Worm (Caenorhabditis elegans) whole organism, early embryonic: ENCODE measurements around the gene C14B1.2.
A peak's percentile ranks its signal among the peaks of the same experiment; 100 is the strongest.

Experiments used
- B0310.2 ChIP-seq: sonication (generic microtip); optimal IDR thresholded peaks from 2 replicates; lab custom pipeline; 2016; ENCODE audit warnings: mild to moderate bottlenecking, missing genetic modification characterization, missing compliant biosample characterization
- F13C5.2 ChIP-seq: sonication (generic microtip); optimal IDR thresholded peaks from 2 replicates; lab custom pipeline; 2017; ENCODE audit warnings: mild to moderate bottlenecking, missing genetic modification characterization, inconsistent platforms, missing compliant biosample characterization
- aly-1 ChIP-seq: sonication (generic microtip); optimal IDR thresholded peaks from 2 replicates; lab custom pipeline; 2016; ENCODE audit warnings: missing genetic modification characterization, missing compliant biosample characterization
- ama-1 ChIP-seq: fragments of 150-350 bp; optimal IDR thresholded peaks from 2 replicates; lab custom pipeline; 2014
- ceh-13 ChIP-seq: fragments of 200-800 bp; sonication (Bioruptor generic); optimal IDR thresholded peaks from 2 replicates; lab custom pipeline; 2018; ENCODE audit warnings: mild to moderate bottlenecking, missing genetic modification characterization, missing compliant biosample characterization
- ceh-36 ChIP-seq: sonication (generic microtip); optimal IDR thresholded peaks from 2 replicates; lab custom pipeline; 2016; ENCODE audit warnings: missing genetic modification characterization, inconsistent platforms, missing compliant biosample characterization
- ets-7 ChIP-seq: sonication (generic microtip); optimal IDR thresholded peaks from 2 replicates; lab custom pipeline; 2016; ENCODE audit warnings: missing genotype, missing genetic modification characterization, missing compliant biosample characterization
- flt-1 ChIP-seq: fragments of 200-800 bp; sonication (Bioruptor generic); IDR thresholded peaks from 2 replicates; pipeline ENCODE4 v1.3.6; 2022; ENCODE audit warnings: missing genetic modification characterization, missing compliant biosample characterization
- hmbx-1 ChIP-seq: sonication (generic microtip); optimal IDR thresholded peaks from 2 replicates; lab custom pipeline; 2016; ENCODE audit warnings: mild to moderate bottlenecking, missing genetic modification characterization, missing compliant biosample characterization
- hmg-4 ChIP-seq: fragments of 200-800 bp; sonication (Bioruptor generic); optimal IDR thresholded peaks from 2 replicates; lab custom pipeline; 2018; ENCODE audit warnings: mild to moderate bottlenecking, missing genetic modification characterization, missing compliant biosample characterization
- hnd-1 ChIP-seq: sonication (generic microtip); optimal IDR thresholded peaks from 2 replicates; lab custom pipeline; 2016; ENCODE audit warnings: missing genetic modification characterization, missing compliant biosample characterization
- pes-1 ChIP-seq: fragments of 200-800 bp; sonication (Bioruptor generic); IDR thresholded peaks from 2 replicates; pipeline ENCODE4 v1.3.6; 2022; ENCODE audit warnings: missing genetic modification reagents, missing genetic modification characterization, missing compliant biosample characterization
- scrt-1 ChIP-seq: fragments of 200-800 bp; sonication (Bioruptor generic); IDR thresholded peaks from 2 replicates; pipeline ENCODE4 v1.3.6; 2022; ENCODE audit warnings: missing genetic modification characterization, missing compliant biosample characterization
- sea-1 ChIP-seq: fragments of 200-800 bp; sonication (Bioruptor generic); conservative IDR thresholded peaks from 2 replicates; pipeline ENCODE4 v1.3.6; 2022; ENCODE audit warnings: missing genetic modification characterization, missing compliant biosample characterization
- tbx-11 ChIP-seq: fragments of 200-800 bp; sonication (Bioruptor generic); IDR thresholded peaks from 2 replicates; pipeline ENCODE4 v1.3.6; 2022; ENCODE audit warnings: missing genetic modification characterization, missing compliant biosample characterization
- tbx-37 ChIP-seq: fragments of 200-800 bp; sonication (Bioruptor generic); conservative IDR thresholded peaks from 2 replicates; pipeline ENCODE4 v1.3.6; 2022; ENCODE audit warnings: missing genetic modification reagents, missing genetic modification characterization, missing compliant biosample characterization
- tra-4 ChIP-seq: sonication (generic microtip); optimal IDR thresholded peaks from 2 replicates; lab custom pipeline; 2017; ENCODE audit warnings: missing genetic modification characterization, missing compliant biosample characterization

Gene C14B1.2

ce11 chrIII:3674149-3674548 is 27.9 kb upstream of the C14B1.2 start:
- TF ChIP-seq hmbx-1 (tag; lab: Kevin White, UChicago) (no peak), ets-7 (tag; lab: Kevin White, UChicago) (no peak), flt-1 (GFP tag; lab: Robert Waterston, UW) (no peak)

DNA sequence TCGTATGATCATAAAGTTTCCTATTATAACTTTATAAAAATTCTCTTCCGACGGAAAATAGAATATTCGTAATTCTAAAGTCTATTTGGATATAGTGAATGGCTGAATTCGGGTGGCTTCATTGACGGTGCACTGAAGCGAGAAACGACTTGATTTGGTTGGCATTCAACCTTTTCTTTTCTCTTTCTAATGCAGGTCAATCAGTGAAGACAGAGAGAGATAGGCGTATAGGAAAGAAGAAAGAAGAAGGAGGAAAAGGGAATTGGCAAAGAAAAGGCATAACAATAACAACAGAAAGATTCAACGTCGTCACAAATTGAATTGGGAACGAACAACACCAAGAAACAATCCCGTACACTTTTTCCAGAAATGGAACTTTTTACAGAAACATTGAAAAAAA is 26.6 kb upstream of the C14B1.2 start:
- TF ChIP-seq tbx-11 = no peak
- TF ChIP-seq ceh-36 (tag; lab: Kevin White, UChicago) = no peak
- no peak for TF ChIP-seq ets-7 (tag; lab: Kevin White, UChicago)
- TF ChIP-seq tra-4 = no peak
- TF ChIP-seq F13C5.2 (tag; lab: Kevin White, UChicago) = no peak

DNA sequence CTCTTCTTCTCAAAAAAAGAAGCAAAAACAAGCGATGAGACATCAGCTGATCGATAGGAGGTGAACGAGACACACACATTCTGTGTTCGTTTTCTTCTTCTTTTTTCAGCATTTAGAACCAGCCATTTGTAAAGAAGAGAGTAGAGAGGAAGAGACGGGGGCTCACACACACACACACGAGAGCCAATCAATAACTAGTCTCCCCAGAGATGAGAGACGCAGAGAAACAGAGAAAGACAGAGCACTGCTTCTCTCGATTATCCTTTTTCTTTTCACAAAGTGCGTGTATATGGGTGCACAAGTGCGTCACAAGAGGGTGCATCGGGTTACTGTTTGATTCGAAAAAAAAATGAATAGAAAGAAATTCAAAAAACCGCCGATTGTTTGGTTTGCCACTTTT is 24.7 kb upstream of the C14B1.2 start:
- TF ChIP-seq tbx-11 = no peak
- no peak for TF ChIP-seq B0310.2 (tag; lab: Kevin White, UChicago)
- no peak for TF ChIP-seq ceh-13 (GFP tag; lab: Kevin White, UChicago)
- TF ChIP-seq hmbx-1 (tag; lab: Kevin White, UChicago) = no peak
- no peak for TF ChIP-seq tra-4
- no peak for TF ChIP-seq F13C5.2 (tag; lab: Kevin White, UChicago)
- TF ChIP-seq ama-1 = no peak
- no peak for TF ChIP-seq ets-7 (tag; lab: Kevin White, UChicago)
- no peak for TF ChIP-seq ceh-36 (tag; lab: Kevin White, UChicago)
- TF ChIP-seq tbx-37 (GFP tag; lab: Robert Waterston, UW) = no peak
- 0 out of 2 replicates have a peak, but pooled peaks have one; percentile 12 for TF ChIP-seq flt-1 (GFP tag; lab: Robert Waterston, UW)
- no peak for TF ChIP-seq hnd-1 (tag; lab: Kevin White, UChicago)
- TF ChIP-seq scrt-1 (GFP tag; lab: Robert Waterston, UW) = no peak
- no peak for TF ChIP-seq aly-1 (tag; lab: Kevin White, UChicago)
- peak; percentile 29 for TF ChIP-seq hmg-4 (GFP tag; lab: Kevin White, UChicago)
- TF ChIP-seq pes-1 = no peak

DNA sequence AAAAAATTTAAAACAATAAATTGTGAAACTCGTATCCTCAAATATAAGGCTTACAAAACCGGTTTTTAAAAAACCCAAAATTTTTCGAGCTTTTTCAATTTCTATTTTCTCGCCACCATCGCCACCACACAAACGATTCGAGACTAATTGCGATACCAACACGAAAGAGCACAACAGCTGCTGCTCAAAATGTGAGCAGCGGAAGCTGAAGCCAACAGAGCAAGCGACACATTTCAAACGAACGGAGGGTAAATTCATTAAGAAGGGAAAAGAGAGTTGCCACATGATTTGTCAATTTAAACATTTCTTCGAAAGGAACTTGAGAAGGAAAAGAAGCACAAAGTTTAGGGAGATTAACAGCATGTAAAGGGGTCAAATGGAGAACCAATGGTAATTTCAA is 23.0 kb upstream of the C14B1.2 start:
- TF ChIP-seq hnd-1 (tag; lab: Kevin White, UChicago) = no peak
- TF ChIP-seq hmbx-1 (tag; lab: Kevin White, UChicago) = no peak
- TF ChIP-seq hmg-4 (GFP tag; lab: Kevin White, UChicago) = no peak
- no peak for TF ChIP-seq aly-1 (tag; lab: Kevin White, UChicago)
- no peak for TF ChIP-seq ama-1
- no peak for TF ChIP-seq ceh-13 (GFP tag; lab: Kevin White, UChicago)
- no peak for TF ChIP-seq tbx-37 (GFP tag; lab: Robert Waterston, UW)
- TF ChIP-seq F13C5.2 (tag; lab: Kevin White, UChicago) = no peak
- no peak for TF ChIP-seq scrt-1 (GFP tag; lab: Robert Waterston, UW)
- no peak for TF ChIP-seq tbx-11
- TF ChIP-seq sea-1 = no peak
- no peak for TF ChIP-seq ceh-36 (tag; lab: Kevin White, UChicago)
- no peak for TF ChIP-seq pes-1
- TF ChIP-seq ets-7 (tag; lab: Kevin White, UChicago) = no peak
- no peak for TF ChIP-seq tra-4
- no peak for TF ChIP-seq flt-1 (GFP tag; lab: Robert Waterston, UW)
- no peak for TF ChIP-seq B0310.2 (tag; lab: Kevin White, UChicago)

DNA sequence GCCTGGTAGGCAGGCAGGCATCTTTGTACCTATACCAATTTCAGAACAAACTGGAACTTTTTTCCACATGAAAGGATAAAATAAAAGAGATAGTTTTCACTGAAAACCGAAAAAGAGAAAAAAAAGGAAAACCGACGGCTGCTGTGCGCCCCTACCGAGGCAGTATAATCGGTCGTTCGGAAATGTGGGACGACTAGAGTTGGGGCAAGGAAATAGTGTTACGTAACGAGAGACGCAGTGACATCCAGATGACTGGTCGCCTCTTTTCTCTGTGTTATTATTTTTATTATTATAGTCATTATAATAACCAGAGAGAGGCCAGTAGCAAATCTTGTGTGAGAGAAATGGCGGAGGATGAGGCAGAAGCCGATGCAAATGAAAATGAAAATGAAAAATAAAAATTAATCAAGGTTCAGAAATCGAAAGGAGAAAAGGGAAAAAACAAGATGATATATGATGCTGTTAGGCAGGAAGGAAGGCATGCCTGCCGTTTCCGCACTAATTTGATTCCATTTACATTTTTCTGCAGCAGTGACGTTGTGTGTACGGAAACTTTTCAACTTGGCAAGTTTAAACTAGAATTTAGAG is 20.6 kb upstream of the C14B1.2 start:
- TF ChIP-seq hmbx-1 (tag; lab: Kevin White, UChicago) (no peak), ceh-36 (tag; lab: Kevin White, UChicago) (no peak), flt-1 (GFP tag; lab: Robert Waterston, UW) (no peak), aly-1 (tag; lab: Kevin White, UChicago) (no peak), scrt-1 (GFP tag; lab: Robert Waterston, UW) (no peak), ceh-13 (GFP tag; lab: Kevin White, UChicago) (no peak), ets-7 (tag; lab: Kevin White, UChicago) (no peak), tbx-11 (no peak), tbx-37 (GFP tag; lab: Robert Waterston, UW) (no peak), pes-1 (no peak), sea-1 (no peak), hnd-1 (tag; lab: Kevin White, UChicago) (no peak), B0310.2 (tag; lab: Kevin White, UChicago) (no peak), ama-1 (no peak), tra-4 (no peak), F13C5.2 (tag; lab: Kevin White, UChicago) (no peak), hmg-4 (GFP tag; lab: Kevin White, UChicago) (no peak)

DNA sequence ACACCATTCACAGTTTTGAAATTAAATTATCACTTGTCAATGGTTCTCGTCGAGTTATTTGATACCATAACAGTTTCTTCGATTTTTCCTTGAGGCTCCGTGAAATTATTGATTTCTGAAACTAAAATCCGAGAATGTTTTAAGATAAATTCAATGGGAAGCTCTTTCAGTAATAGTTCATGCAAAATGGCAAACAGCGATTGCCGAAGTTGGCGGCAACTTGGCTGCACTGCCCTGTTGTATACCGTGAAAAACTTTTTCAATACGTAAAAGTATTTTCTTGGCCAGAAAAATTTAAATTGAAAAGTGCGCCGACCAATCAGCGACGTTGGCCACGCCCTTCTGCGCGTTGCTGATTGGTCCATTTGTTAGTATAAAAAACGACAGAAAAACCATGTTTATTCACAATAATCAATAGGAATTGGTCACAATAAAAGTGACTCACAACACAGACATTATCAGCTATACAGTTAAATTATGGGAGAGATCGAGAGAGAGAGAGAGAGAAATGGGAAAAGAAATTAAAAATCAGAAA is 19.1 kb upstream of the C14B1.2 start:
- TF ChIP-seq sea-1 (no peak), hmbx-1 (tag; lab: Kevin White, UChicago) (no peak), tbx-11 (no peak)

DNA sequence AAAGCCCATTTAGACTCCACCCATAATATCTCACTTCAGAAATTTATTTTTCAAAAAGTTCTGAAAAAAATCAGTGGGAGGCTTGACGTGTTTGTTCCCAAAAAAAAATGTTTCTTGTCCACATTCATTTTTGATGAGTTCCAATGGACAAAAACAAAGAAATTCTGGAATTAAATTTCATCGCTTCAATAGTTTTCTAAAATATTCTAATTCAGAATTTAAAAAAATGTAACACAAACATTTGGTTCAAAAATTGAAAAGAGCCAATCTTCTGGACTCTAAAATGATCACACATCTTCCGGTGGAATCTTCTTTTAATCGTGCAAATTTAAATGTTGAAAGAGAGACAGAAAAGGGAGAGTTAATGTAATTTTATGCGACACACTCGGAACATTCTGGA is 9.5 kb upstream of the C14B1.2 start:
- no peak for TF ChIP-seq ceh-36 (tag; lab: Kevin White, UChicago)
- no peak for TF ChIP-seq scrt-1 (GFP tag; lab: Robert Waterston, UW)

DNA sequence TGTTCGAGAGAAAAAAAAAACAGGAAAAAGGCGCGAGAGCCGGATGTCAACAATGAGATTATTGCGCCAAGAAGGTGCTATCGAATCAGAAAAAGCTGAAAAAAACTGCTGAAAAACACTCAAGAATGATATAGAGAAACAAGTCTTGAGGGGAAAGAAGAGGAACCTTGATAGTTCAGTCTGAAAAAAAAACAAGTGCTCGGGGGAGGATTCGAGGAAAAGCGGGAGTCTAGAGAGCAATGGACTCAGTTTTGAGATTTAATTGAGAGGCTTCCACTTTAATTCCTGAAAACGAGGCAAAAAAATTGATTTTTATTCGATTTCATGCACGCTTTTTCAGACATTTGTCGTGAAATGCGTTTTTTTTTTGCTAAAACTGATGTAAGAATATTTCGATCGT is 7.5 kb upstream of the C14B1.2 start, which contains the start of gene npr-15:
Gene npr-15, minus strand, starts transcription at position 101 of the 400 bp plus-strand sequence.
- TF ChIP-seq pes-1 (no peak), scrt-1 (GFP tag; lab: Robert Waterston, UW) (no peak), ceh-13 (GFP tag; lab: Kevin White, UChicago) (no peak), flt-1 (GFP tag; lab: Robert Waterston, UW) (no peak), aly-1 (tag; lab: Kevin White, UChicago) (no peak), ceh-36 (tag; lab: Kevin White, UChicago) (no peak), hmg-4 (GFP tag; lab: Kevin White, UChicago) (no peak), F13C5.2 (tag; lab: Kevin White, UChicago) (no peak), tbx-11 (no peak), ama-1 (no peak)
